Worm (Caenorhabditis elegans) whole organism, L2 larva: ENCODE measurements around the gene ZK177.9.

Experiments
- alr-1 ChIP-seq: fragments of 150-350 bp; optimal IDR thresholded peaks from 2 replicates; lab custom pipeline; 2014; ENCODE audit warnings: missing biosample characterization, missing genetic modification characterization
- ama-1 ChIP-seq: fragments of 150-350 bp; optimal IDR thresholded peaks from 2 replicates; lab custom pipeline; 2018; ENCODE audit warnings: inconsistent platforms
- nhr-23 ChIP-seq: fragments of 150-350 bp; optimal IDR thresholded peaks from 2 replicates; lab custom pipeline; 2014; ENCODE audit warnings: missing biosample characterization, missing genetic modification reagents, missing genetic modification characterization
- skn-1 ChIP-seq: sonication (generic microtip); optimal IDR thresholded peaks from 2 replicates; lab custom pipeline; 2017; ENCODE audit warnings: missing biosample characterization, missing genetic modification characterization

DNA sequence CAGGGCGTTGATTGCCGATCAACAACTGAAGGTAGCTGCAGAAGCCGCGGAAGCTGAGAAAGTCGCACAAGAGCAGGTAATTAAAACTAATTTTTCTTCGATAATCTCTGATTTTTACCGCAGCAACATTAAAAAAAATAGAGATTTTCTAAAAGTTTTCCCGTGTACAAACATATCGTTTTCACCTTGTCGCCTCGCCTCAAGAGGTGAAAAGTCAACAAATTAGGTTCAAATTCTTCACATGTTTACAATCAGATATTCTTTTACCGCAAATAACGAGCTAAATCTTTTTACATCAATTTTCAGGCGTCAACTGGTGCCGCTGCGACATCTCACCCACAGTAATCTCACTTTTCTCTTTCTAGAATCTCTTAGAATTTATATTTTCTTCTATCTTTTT lies 42.6 kb downstream of the ZK177.9 start, which contains the start of gene ilcr-2:
- no peak for TF ChIP-seq skn-1 (tag; lab: Kevin White, UChicago)
- no peak for TF ChIP-seq alr-1 (tag; lab: Kevin White, UChicago)
- TF ChIP-seq ama-1 (lab: Kevin White, UChicago) = no peak
- no peak for TF ChIP-seq nhr-23 (tag; lab: Kevin White, UChicago)
